Worm (Caenorhabditis elegans): Measurements from ENCODE around the gene clec-72.

ce11 chrIV:3965013-3965412 lies 20.4 kb downstream of the clec-72 start, which contains the start of gene clec-76:
- no peak for TF ChIP-seq ama-1 (optimal IDR thresholded peaks at IDR 0.05)
- TF ChIP-seq aly-2 (tag; optimal IDR thresholded peaks at IDR 0.05): no peak
- no peak for TF ChIP-seq rnt-1 (tag; optimal IDR thresholded peaks at IDR 0.05)
- no peak for TF ChIP-seq elt-3 (tag; optimal IDR thresholded peaks at IDR 0.05)
- no peak for TF ChIP-seq nhr-12 (tag; optimal IDR thresholded peaks at IDR 0.05)

Measured in whole organism, L1 larva.